Worm (Caenorhabditis elegans) whole organism, L3 larva: ENCODE measurements around the gene mrg-1.

Source experiments
- ama-1 ChIP-seq: fragments of 150-350 bp; optimal IDR thresholded peaks from 2 replicates; lab custom pipeline; 2018
- mml-1 ChIP-seq: fragments of 150-350 bp; sonication (generic microtip); optimal IDR thresholded peaks from 3 replicates; lab custom pipeline; 2014; ENCODE audit warnings: missing biosample characterization, missing genetic modification characterization
- pha-4 ChIP-seq: fragments of 150-350 bp; optimal IDR thresholded peaks from 2 replicates; lab custom pipeline; 2014; ENCODE audit warnings: missing biosample characterization, missing genetic modification reagents, missing genetic modification characterization
- pqm-1 ChIP-seq: fragments of 150-350 bp; optimal IDR thresholded peaks from 2 replicates; lab custom pipeline; 2017; ENCODE audit warnings: missing biosample characterization, missing genetic modification characterization, inconsistent platforms

ce11 chrIII:12864648-12865047, 9.8 kb downstream of the mrg-1 start, which contains the start of gene Y37D8A.8:
- no peak for TF ChIP-seq mml-1 (tag; lab: Kevin White, UChicago)
- TF ChIP-seq ama-1 (lab: Kevin White, UChicago) = no peak
- no peak for TF ChIP-seq pqm-1 (tag; lab: Kevin White, UChicago)
- no peak for TF ChIP-seq pha-4 (tag; lab: Kevin White, UChicago)
